Worm (Caenorhabditis elegans) whole organism, L4/young adult: Measurements from ENCODE around the gene F41F3.8.

Experiments used
- W03F9.2 ChIP-seq: fragments of 150-350 bp; optimal IDR thresholded peaks from 2 replicates; lab custom pipeline; 2014; ENCODE audit warnings: missing biosample characterization, missing genetic modification characterization
- dao-5 ChIP-seq: sonication (generic microtip); optimal IDR thresholded peaks from 2 replicates; lab custom pipeline; 2016; ENCODE audit warnings: missing genotype, missing genetic modification characterization, moderate library complexity, missing compliant biosample characterization
- him-1 ChIP-seq: sonication (generic microtip); optimal IDR thresholded peaks from 2 replicates; lab custom pipeline; 2016; ENCODE audit warnings: missing genotype, missing genetic modification reagents, missing genetic modification characterization, missing compliant biosample characterization

DNA sequence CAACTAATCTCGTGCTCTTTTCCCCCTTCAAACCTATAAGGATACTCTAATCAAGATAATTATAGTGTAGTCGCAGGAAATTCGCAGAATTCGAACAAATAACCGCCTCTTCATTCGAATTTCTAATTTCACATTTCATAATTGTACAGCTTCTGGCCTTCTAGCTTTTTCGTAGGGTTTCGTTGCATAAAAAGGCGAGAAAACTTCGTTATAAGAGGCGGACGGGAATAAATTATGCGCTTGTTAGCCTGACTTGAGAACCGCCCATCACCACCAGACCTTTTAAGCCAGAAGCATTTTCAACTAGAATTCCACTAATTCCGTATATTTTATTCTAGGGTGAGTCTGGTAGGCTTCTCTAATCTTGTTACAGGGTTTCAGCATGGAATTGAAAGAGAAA lies 33.0 kb downstream of the F41F3.8 start, which contains the start of gene K03B4.4:
- TF ChIP-seq W03F9.2 (tag; lab: Kevin White, UChicago): no peak
- no peak for TF ChIP-seq dao-5 (tag; lab: Kevin White, UChicago)
- no peak for TF ChIP-seq him-1 (tag; lab: Kevin White, UChicago)
